Worm (Caenorhabditis elegans): ENCODE data around the gene ttr-8.
A peak's percentile ranks its signal among the peaks of the same experiment; 100 is the strongest.

The ttr-8 gene

ce11 chrIII:7534648-7535047 lies 30.5 kb downstream of the ttr-8 start:
- TF ChIP-seq F13C5.2 (tag; optimal IDR thresholded peaks at IDR 0.05) = no peak
- no peak for TF ChIP-seq hmg-4 (GFP tag; optimal IDR thresholded peaks at IDR 0.05)

DNA sequence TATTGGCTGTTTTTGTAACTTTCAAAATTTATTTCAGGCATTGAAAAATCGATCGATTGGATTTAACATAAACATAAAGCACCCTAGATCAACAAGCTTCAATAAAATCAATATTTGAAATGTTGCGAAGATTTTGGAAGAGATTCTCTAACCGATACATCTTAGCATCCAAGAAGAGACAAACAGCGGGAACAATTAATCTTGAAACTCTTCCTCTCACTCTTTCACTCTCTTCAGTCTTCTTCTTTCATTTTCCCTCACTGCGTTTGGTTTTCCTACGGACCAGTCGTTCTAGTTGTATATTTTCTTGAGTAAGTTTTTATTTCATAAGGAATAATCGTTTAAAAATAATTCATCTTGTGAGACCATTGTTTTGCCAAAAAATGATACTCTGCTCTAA lies 32.1 kb downstream of the ttr-8 start:
- no peak for TF ChIP-seq flt-1 (GFP tag; IDR thresholded peaks at IDR 0.05)
- TF ChIP-seq scrt-1 (GFP tag; IDR thresholded peaks at IDR 0.05) = no peak
- no peak for TF ChIP-seq pes-1 (GFP tag; IDR thresholded peaks at IDR 0.05)
- TF ChIP-seq ceh-13 (GFP tag; optimal IDR thresholded peaks at IDR 0.05) = no peak
- TF ChIP-seq tbx-37 (GFP tag; conservative IDR thresholded peaks at IDR 0.05) = no peak
- TF ChIP-seq B0310.2 (tag; optimal IDR thresholded peaks at IDR 0.05) = no peak

- TF ChIP-seq ets-7 (tag; optimal IDR thresholded peaks at IDR 0.05) = no peak
- TF ChIP-seq sea-1 (GFP tag; conservative IDR thresholded peaks at IDR 0.05) = no peak
- TF ChIP-seq B0310.2 (tag; optimal IDR thresholded peaks at IDR 0.05) = no peak
- no peak for TF ChIP-seq tbx-11 (GFP tag; IDR thresholded peaks at IDR 0.05)
- TF ChIP-seq F13C5.2 (tag; optimal IDR thresholded peaks at IDR 0.05) = no peak
- TF ChIP-seq scrt-1 (GFP tag; IDR thresholded peaks at IDR 0.05) = no peak
- TF ChIP-seq tra-4 (tag; optimal IDR thresholded peaks at IDR 0.05) = no peak
- no peak for TF ChIP-seq tbx-37 (GFP tag; conservative IDR thresholded peaks at IDR 0.05)
- no peak for TF ChIP-seq aly-1 (tag; optimal IDR thresholded peaks at IDR 0.05)
- no peak for TF ChIP-seq ama-1 (optimal IDR thresholded peaks at IDR 0.05)
- TF ChIP-seq hmbx-1 (tag; optimal IDR thresholded peaks at IDR 0.05) = no peak
- TF ChIP-seq ceh-36 (tag; optimal IDR thresholded peaks at IDR 0.05) = no peak
- no peak for TF ChIP-seq pes-1 (GFP tag; IDR thresholded peaks at IDR 0.05)
- no peak for TF ChIP-seq hnd-1 (tag; optimal IDR thresholded peaks at IDR 0.05)
- no peak for TF ChIP-seq ceh-13 (GFP tag; optimal IDR thresholded peaks at IDR 0.05)
Measured at ce11 chrIII:7531385-7531784, 33.8 kb downstream of the ttr-8 start.

- TF ChIP-seq tbx-37 (GFP tag; conservative IDR thresholded peaks at IDR 0.05) (no peak), ceh-36 (tag; optimal IDR thresholded peaks at IDR 0.05) (no peak), tra-4 (tag; optimal IDR thresholded peaks at IDR 0.05) (no peak)
Measured at ce11 chrIII:7530830-7531229, 34.3 kb downstream of the ttr-8 start.

DNA sequence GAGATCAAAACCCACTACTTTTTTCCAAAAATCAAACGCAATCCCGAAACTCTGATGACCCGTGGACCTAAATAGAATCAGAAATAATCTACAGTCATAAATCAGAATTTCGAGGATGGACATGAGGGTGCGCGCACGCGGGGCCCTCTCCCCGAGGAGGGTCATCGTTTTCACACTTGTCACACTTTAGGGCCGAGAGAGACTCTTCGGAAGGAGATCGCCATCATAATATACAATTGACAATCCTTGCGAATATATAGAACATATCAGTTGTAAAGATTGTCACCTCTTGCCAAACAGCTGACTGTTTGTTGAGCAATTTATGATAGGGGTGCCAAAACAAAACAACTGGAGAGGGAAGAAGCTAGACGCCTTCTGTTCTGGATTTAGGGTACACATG lies 35.0 kb downstream of the ttr-8 start:
- no peak for TF ChIP-seq pes-1 (GFP tag; IDR thresholded peaks at IDR 0.05)
- no peak for TF ChIP-seq scrt-1 (GFP tag; IDR thresholded peaks at IDR 0.05)
- TF ChIP-seq tra-4 (tag; optimal IDR thresholded peaks at IDR 0.05) = no peak
- TF ChIP-seq tbx-11 (GFP tag; IDR thresholded peaks at IDR 0.05) = no peak
- no peak for TF ChIP-seq B0310.2 (tag; optimal IDR thresholded peaks at IDR 0.05)
- TF ChIP-seq hnd-1 (tag; optimal IDR thresholded peaks at IDR 0.05) = no peak
- no peak for TF ChIP-seq flt-1 (GFP tag; IDR thresholded peaks at IDR 0.05)
- TF ChIP-seq ceh-36 (tag; optimal IDR thresholded peaks at IDR 0.05) = no peak

DNA sequence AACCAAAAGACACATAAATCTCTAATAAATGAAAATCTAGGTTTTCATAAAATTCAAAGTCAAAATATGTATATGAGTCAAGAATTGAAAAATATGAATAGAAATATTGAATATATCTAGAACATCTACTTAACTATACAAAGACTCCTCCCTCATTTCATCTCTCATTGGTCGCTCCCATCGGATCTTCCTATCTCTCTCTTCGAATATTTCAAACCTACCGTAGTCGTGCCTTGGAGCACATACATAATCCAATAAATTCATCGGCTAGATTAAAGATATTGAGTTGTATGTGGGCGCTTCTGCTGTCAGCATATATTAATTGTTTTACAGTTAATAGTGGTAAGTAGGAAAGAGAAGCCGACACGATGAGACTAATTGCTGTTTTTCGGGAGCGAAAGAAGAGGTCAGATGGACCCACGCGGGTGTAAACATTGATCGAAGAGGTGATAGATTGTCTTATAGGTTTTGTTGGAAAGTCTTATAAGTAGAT lies 38.1 kb downstream of the ttr-8 start:
- TF ChIP-seq aly-1 (tag; optimal IDR thresholded peaks at IDR 0.05) (no peak), hnd-1 (tag; optimal IDR thresholded peaks at IDR 0.05) (no peak), flt-1 (GFP tag; IDR thresholded peaks at IDR 0.05) (no peak), F13C5.2 (tag; optimal IDR thresholded peaks at IDR 0.05) (no peak), ets-7 (tag; optimal IDR thresholded peaks at IDR 0.05) (no peak), scrt-1 (GFP tag; IDR thresholded peaks at IDR 0.05) (no peak), hmg-4 (GFP tag; optimal IDR thresholded peaks at IDR 0.05) (no peak), hmbx-1 (tag; optimal IDR thresholded peaks at IDR 0.05) (no peak), ama-1 (optimal IDR thresholded peaks at IDR 0.05) (no peak), ceh-36 (tag; optimal IDR thresholded peaks at IDR 0.05) (no peak), tbx-11 (GFP tag; IDR thresholded peaks at IDR 0.05) (no peak)

DNA sequence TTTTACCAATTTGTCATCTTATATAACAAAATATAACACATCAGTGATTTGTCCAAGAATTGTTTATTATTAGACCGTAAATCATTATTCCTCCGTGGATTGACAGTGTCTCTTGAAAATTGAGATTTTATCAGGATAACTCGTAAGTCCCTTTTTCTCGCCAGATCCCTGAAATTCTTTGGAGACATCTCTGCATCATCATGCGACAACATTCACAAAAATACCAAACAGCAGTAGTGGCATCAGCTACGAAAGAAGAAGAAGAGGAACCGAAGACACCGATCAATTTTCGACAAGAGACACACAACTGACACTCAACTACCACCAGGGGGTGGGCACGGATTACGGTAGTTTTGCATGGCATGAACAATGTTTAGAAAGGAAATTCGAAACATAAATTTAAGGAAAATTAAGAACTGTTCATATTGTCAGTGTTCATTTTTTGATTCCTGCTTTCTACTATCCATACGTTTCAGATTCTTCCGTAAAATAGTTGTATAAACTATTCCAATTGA lies 40.3 kb downstream of the ttr-8 start:
- no peak for TF ChIP-seq ceh-13 (GFP tag; optimal IDR thresholded peaks at IDR 0.05)
- TF ChIP-seq B0310.2 (tag; optimal IDR thresholded peaks at IDR 0.05) = no peak
- no peak for TF ChIP-seq hmbx-1 (tag; optimal IDR thresholded peaks at IDR 0.05)
- no peak for TF ChIP-seq scrt-1 (GFP tag; IDR thresholded peaks at IDR 0.05)
- TF ChIP-seq hnd-1 (tag; optimal IDR thresholded peaks at IDR 0.05) = no peak
- TF ChIP-seq F13C5.2 (tag; optimal IDR thresholded peaks at IDR 0.05) = no peak
- TF ChIP-seq ama-1 (optimal IDR thresholded peaks at IDR 0.05) = no peak
- no peak for TF ChIP-seq sea-1 (GFP tag; conservative IDR thresholded peaks at IDR 0.05)
- no peak for TF ChIP-seq hmg-4 (GFP tag; optimal IDR thresholded peaks at IDR 0.05)
- no peak for TF ChIP-seq tra-4 (tag; optimal IDR thresholded peaks at IDR 0.05)

ce11 chrIII:7521163-7521562 lies 44.0 kb downstream of the ttr-8 start, which contains the start of gene lig-4:
TSS of gene lig-4 (plus strand) at chrIII:7521463.
- no peak for TF ChIP-seq flt-1 (GFP tag; IDR thresholded peaks at IDR 0.05)
- TF ChIP-seq ama-1 (optimal IDR thresholded peaks at IDR 0.05) = no peak

- TF ChIP-seq ceh-36 (tag; optimal IDR thresholded peaks at IDR 0.05) (no peak), hnd-1 (tag; optimal IDR thresholded peaks at IDR 0.05) (peak; percentile 39), B0310.2 (tag; optimal IDR thresholded peaks at IDR 0.05) (peak; percentile 11), F13C5.2 (tag; optimal IDR thresholded peaks at IDR 0.05) (peak; percentile 55), tbx-37 (GFP tag; conservative IDR thresholded peaks at IDR 0.05) (peak; percentile 98), ceh-13 (GFP tag; optimal IDR thresholded peaks at IDR 0.05) (no peak), tra-4 (tag; optimal IDR thresholded peaks at IDR 0.05) (peak; percentile 45), tbx-11 (GFP tag; IDR thresholded peaks at IDR 0.05) (0 out of 2 replicates have a peak, but pooled peaks have one; percentile 54), ets-7 (tag; optimal IDR thresholded peaks at IDR 0.05) (peak; percentile 57), scrt-1 (GFP tag; IDR thresholded peaks at IDR 0.05) (0 out of 2 replicates have a peak, but pooled peaks have one; percentile 53), flt-1 (GFP tag; IDR thresholded peaks at IDR 0.05) (peak; percentile 65), ama-1 (optimal IDR thresholded peaks at IDR 0.05) (no peak), aly-1 (tag; optimal IDR thresholded peaks at IDR 0.05) (peak; percentile 2), sea-1 (GFP tag; conservative IDR thresholded peaks at IDR 0.05) (peak; percentile 63; the same call in 1 of the 2 replicates), hmg-4 (GFP tag; optimal IDR thresholded peaks at IDR 0.05) (peak; percentile 49), pes-1 (GFP tag; IDR thresholded peaks at IDR 0.05) (no peak), hmbx-1 (tag; optimal IDR thresholded peaks at IDR 0.05) (no peak)
Measured at ce11 chrIII:7520672-7521071, 44.5 kb downstream of the ttr-8 start, which contains the start of the genes cux-7 and C07H6.2. TSS of gene cux-7 (minus strand) at chrIII:7520845. TSS of gene C07H6.2 (plus strand) at chrIII:7521009.
